Fruit fly (Drosophila melanogaster) whole organism, embryonic: ENCODE data around the gene CG15877.

Experiments
- ATbp ChIP-seq: fragments of 200-800 bp; sonication (Bioruptor generic); optimal IDR thresholded peaks from 2 replicates; lab custom pipeline; 2017; ENCODE audit warnings: missing biosample characterization, mild to moderate bottlenecking, missing genetic modification characterization, missing genetic modification reagents
- Abd-B ChIP-seq: fragments of 200-800 bp; sonication (Bioruptor generic); optimal IDR thresholded peaks from 2 replicates; lab custom pipeline; 2018; ENCODE audit warnings: missing biosample characterization, mild to moderate bottlenecking, missing genetic modification characterization, moderate library complexity
- Ada2b ChIP-seq: fragments of 200-800 bp; sonication (Bioruptor generic); IDR thresholded peaks from 2 replicates; pipeline ENCODE4 v1.3.6; 2022; ENCODE audit warnings: missing biosample characterization, missing genetic modification characterization
- Asciz ChIP-seq: fragments of 200-800 bp; sonication (Bioruptor generic); optimal IDR thresholded peaks from 2 replicates; lab custom pipeline; 2017; ENCODE audit warnings: missing biosample characterization, mild to moderate bottlenecking, missing genetic modification characterization, missing genetic modification reagents
- CG11560 ChIP-seq: fragments of 200-800 bp; sonication (Bioruptor generic); IDR thresholded peaks from 3 replicates; pipeline ENCODE4 v1.3.6; 2022; ENCODE audit warnings: missing biosample characterization, missing genetic modification characterization
- CG12769 ChIP-seq: fragments of 200-800 bp; sonication (Bioruptor generic); optimal IDR thresholded peaks from 2 replicates; lab custom pipeline; 2019; ENCODE audit warnings: missing biosample characterization, mild to moderate bottlenecking, missing genetic modification characterization, moderate library complexity
- CG13123 ChIP-seq: fragments of 200-800 bp; sonication (Bioruptor generic); optimal IDR thresholded peaks from 2 replicates; lab custom pipeline; 2016; ENCODE audit warnings: missing biosample characterization, missing genetic modification characterization
- CG14667 ChIP-seq: fragments of 200-800 bp; sonication (Bioruptor generic); IDR thresholded peaks from 2 replicates; pipeline ENCODE4 v1.3.6; 2022; ENCODE audit warnings: missing biosample characterization, missing genetic modification characterization
- CG17802 ChIP-seq: fragments of 200-800 bp; sonication (Bioruptor generic); optimal IDR thresholded peaks from 2 replicates; lab custom pipeline; 2018; ENCODE audit warnings: missing biosample characterization, mild to moderate bottlenecking, missing genetic modification characterization, moderate library complexity
- CG2120 ChIP-seq: fragments of 200-800 bp; sonication (Bioruptor generic); optimal IDR thresholded peaks from 3 replicates; lab custom pipeline; 2016; ENCODE audit warnings: missing biosample characterization, missing genetic modification characterization
- CG2712 ChIP-seq: fragments of 200-800 bp; optimal IDR thresholded peaks from 3 replicates; lab custom pipeline; 2019; ENCODE audit warnings: missing biosample characterization, mild to moderate bottlenecking, missing genetic modification characterization, moderate library complexity
- CG32772 ChIP-seq: fragments of 200-800 bp; sonication (Bioruptor generic); IDR thresholded peaks from 2 replicates; pipeline ENCODE4 v1.3.6; 2022; ENCODE audit warnings: missing biosample characterization, missing genetic modification characterization
- CG33557 ChIP-seq: fragments of 200-800 bp; sonication (Bioruptor generic); optimal IDR thresholded peaks from 2 replicates; lab custom pipeline; 2019; ENCODE audit warnings: missing biosample characterization, mild to moderate bottlenecking, missing genetic modification characterization, moderate library complexity
- CG4854 ChIP-seq: fragments of 200-800 bp; sonication (Bioruptor generic); optimal IDR thresholded peaks from 2 replicates; lab custom pipeline; 2016; ENCODE audit warnings: missing biosample characterization, missing genetic modification characterization, inconsistent platforms
- CG6854 ChIP-seq: fragments of 200-800 bp; sonication (Bioruptor generic); optimal IDR thresholded peaks from 3 replicates; lab custom pipeline; 2017; ENCODE audit warnings: missing biosample characterization, mild to moderate bottlenecking, missing genetic modification characterization
- CG7372 ChIP-seq: fragments of 200-800 bp; sonication (Bioruptor generic); IDR thresholded peaks from 2 replicates; pipeline ENCODE4 v1.3.6; 2022; ENCODE audit warnings: missing biosample characterization, missing genetic modification characterization
- CHES-1-like ChIP-seq: fragments of 200-800 bp; sonication (Bioruptor generic); optimal IDR thresholded peaks from 2 replicates; lab custom pipeline; 2016; ENCODE audit warnings: missing biosample characterization, missing genetic modification characterization
- Dbx ChIP-seq: fragments of 200-800 bp; sonication (Bioruptor generic); IDR thresholded peaks from 3 replicates; pipeline ENCODE4 v1.3.6; 2022; ENCODE audit warnings: missing biosample characterization, missing genetic modification characterization
- Eip74EF ChIP-seq, 2 experiments: fragments of 200-800 bp in 1 of 2; fragments of >200 bp in 1 of 2; sonication (Bioruptor generic) in 1 of 2; optimal IDR thresholded peaks; 2 replicates each; lab custom pipeline; 2017 to 2019; ENCODE audit warnings: missing biosample characterization in 2 of 2, missing genetic modification characterization in 2 of 2, mild to moderate bottlenecking in 1 of 2, moderate library complexity in 1 of 2
- Hey ChIP-seq: fragments of 200-800 bp; sonication (Bioruptor generic); optimal IDR thresholded peaks from 3 replicates; lab custom pipeline; 2018; ENCODE audit warnings: missing biosample characterization, mild to moderate bottlenecking, missing genetic modification characterization
- HmgD ChIP-seq: fragments of 200-800 bp; sonication (Bioruptor generic); optimal IDR thresholded peaks from 3 replicates; lab custom pipeline; 2016; ENCODE audit warnings: missing biosample characterization, missing genetic modification characterization
- MESR4 ChIP-seq: fragments of 200-800 bp; sonication (Bioruptor generic); optimal IDR thresholded peaks from 2 replicates; lab custom pipeline; 2018; ENCODE audit warnings: missing biosample characterization, mild to moderate bottlenecking, missing genetic modification characterization, moderate library complexity
- MTF-1 ChIP-seq: fragments of 200-800 bp; sonication (Bioruptor generic); optimal IDR thresholded peaks from 2 replicates; lab custom pipeline; 2018; ENCODE audit warnings: missing biosample characterization, mild to moderate bottlenecking, missing genetic modification characterization, borderline replicate concordance
- NfI ChIP-seq: fragments of 200-800 bp; sonication (Bioruptor generic); optimal IDR thresholded peaks from 3 replicates; lab custom pipeline; 2018; ENCODE audit warnings: missing biosample characterization, mild to moderate bottlenecking, missing genetic modification characterization, moderate library complexity
- Side ChIP-seq: fragments of 200-800 bp; sonication (Bioruptor generic); optimal IDR thresholded peaks from 2 replicates; lab custom pipeline; 2016; ENCODE audit warnings: missing biosample characterization, missing genetic modification characterization
- Ssrp ChIP-seq: fragments of 200-800 bp; sonication (Bioruptor generic); optimal IDR thresholded peaks from 2 replicates; lab custom pipeline; 2018; ENCODE audit warnings: missing biosample characterization, mild to moderate bottlenecking, missing genetic modification characterization, moderate library complexity
- Usf ChIP-seq: fragments of 200-800 bp; sonication (Bioruptor generic); optimal IDR thresholded peaks from 2 replicates; lab custom pipeline; 2017; ENCODE audit warnings: missing genotype, missing biosample characterization, missing genetic modification characterization
- ap ChIP-seq: fragments of 200-800 bp; sonication (Bioruptor generic); IDR thresholded peaks from 2 replicates; pipeline ENCODE4 v1.3.6; 2022; ENCODE audit warnings: missing biosample characterization, missing genetic modification characterization
- ara ChIP-seq: fragments of 200-800 bp; sonication (Bioruptor generic); IDR thresholded peaks from 2 replicates; pipeline ENCODE4 v1.3.6; 2022; ENCODE audit warnings: missing biosample characterization, missing genetic modification characterization
- bigmax ChIP-seq: fragments of 200-800 bp; sonication (Bioruptor generic); optimal IDR thresholded peaks from 2 replicates; lab custom pipeline; 2018; ENCODE audit warnings: missing biosample characterization, mild to moderate bottlenecking, missing genetic modification characterization
- bsh ChIP-seq, 2 experiments: fragments of 200-800 bp; sonication (Bioruptor generic); optimal IDR thresholded peaks; 2 replicates each; lab custom pipeline; 2017 to 2018; ENCODE audit warnings: mild to moderate bottlenecking in 2 of 2, missing biosample characterization in 2 of 2, missing genetic modification characterization in 2 of 2, moderate library complexity in 1 of 2
- cg ChIP-seq: fragments of 200-800 bp; sonication (Bioruptor generic); optimal IDR thresholded peaks from 3 replicates; lab custom pipeline; 2019; ENCODE audit warnings: missing biosample characterization, mild to moderate bottlenecking, missing genetic modification characterization, moderate library complexity
- chn ChIP-seq: fragments of 200-800 bp; sonication (Bioruptor generic); optimal IDR thresholded peaks from 2 replicates; lab custom pipeline; 2016; ENCODE audit warnings: missing biosample characterization, missing genetic modification characterization
- crp ChIP-seq, 2 experiments: fragments of 200-800 bp; sonication (Bioruptor generic); optimal IDR thresholded peaks; 2 replicates in 1 of 2; 3 replicates in 1 of 2; lab custom pipeline; 2017; ENCODE audit warnings: missing biosample characterization in 2 of 2, missing genetic modification characterization in 2 of 2, mild to moderate bottlenecking in 1 of 2, moderate library complexity in 1 of 2
- da ChIP-seq: fragments of 200-800 bp; sonication (Bioruptor generic); optimal IDR thresholded peaks from 2 replicates; lab custom pipeline; 2016; ENCODE audit warnings: missing biosample characterization, missing genetic modification characterization
- fru ChIP-seq: fragments of >200 bp; optimal IDR thresholded peaks from 2 replicates; lab custom pipeline; 2017
- gfzf ChIP-seq: fragments of 200-800 bp; sonication (Bioruptor generic); optimal IDR thresholded peaks from 2 replicates; lab custom pipeline; 2016; ENCODE audit warnings: missing biosample characterization, mild to moderate bottlenecking, missing genetic modification characterization, moderate library complexity
- gt ChIP-seq: fragments of 200-800 bp; sonication (Bioruptor generic); IDR thresholded peaks from 2 replicates; pipeline ENCODE4 v1.3.6; 2022; ENCODE audit warnings: missing biosample characterization, missing genetic modification characterization
- lov ChIP-seq, 2 experiments: fragments of 200-800 bp in 1 of 2; fragments of >200 bp in 1 of 2; sonication (Bioruptor generic) in 1 of 2; IDR thresholded peaks in 1 of 2; optimal IDR thresholded peaks in 1 of 2; 2 replicates in 1 of 2; 3 replicates in 1 of 2; pipeline versions ENCODE4 v1.3.6 to Lab custom; 2017 to 2022; ENCODE audit warnings: missing biosample characterization in 1 of 2, missing genetic modification characterization in 1 of 2
- mam ChIP-seq: fragments of 200-800 bp; sonication (Bioruptor generic); optimal IDR thresholded peaks from 3 replicates; lab custom pipeline; 2016; ENCODE audit warnings: missing biosample characterization, missing genetic modification characterization
- pros ChIP-seq: fragments of 200-800 bp; sonication (Bioruptor generic); optimal IDR thresholded peaks from 3 replicates; lab custom pipeline; 2019; ENCODE audit warnings: missing biosample characterization, mild to moderate bottlenecking, missing genetic modification characterization, moderate library complexity
- pzg ChIP-seq: fragments of 200-800 bp; sonication (Bioruptor generic); optimal IDR thresholded peaks from 3 replicates; lab custom pipeline; 2018; ENCODE audit warnings: missing biosample characterization, mild to moderate bottlenecking, missing genetic modification characterization, moderate library complexity
- row ChIP-seq: fragments of 200-800 bp; sonication (Bioruptor generic); IDR thresholded peaks from 3 replicates; pipeline ENCODE4 v1.3.6; 2022; ENCODE audit warnings: missing biosample characterization, missing genetic modification characterization
- so ChIP-seq: fragments of 200-800 bp; sonication (Bioruptor generic); IDR thresholded peaks from 3 replicates; pipeline ENCODE4 v1.3.6; 2022; ENCODE audit warnings: missing biosample characterization, missing genetic modification characterization
- tap ChIP-seq: fragments of 200-800 bp; optimal IDR thresholded peaks from 3 replicates; lab custom pipeline; 2019; ENCODE audit warnings: missing biosample characterization, mild to moderate bottlenecking, missing genetic modification characterization, moderate library complexity
- tup ChIP-seq: fragments of 200-800 bp; sonication (Bioruptor generic); optimal IDR thresholded peaks from 2 replicates; lab custom pipeline; 2016; ENCODE audit warnings: missing biosample characterization, mild to moderate bottlenecking, missing genetic modification characterization, moderate library complexity
- unc-4 ChIP-seq: fragments of 200-800 bp; sonication (Bioruptor generic); IDR thresholded peaks from 2 replicates; pipeline ENCODE4 v1.3.6; 2022; ENCODE audit warnings: missing biosample characterization, missing genetic modification characterization; ENCODE audit not compliant: partially characterized antibody
- vfl ChIP-seq: fragments of 200-800 bp; sonication (Bioruptor generic); optimal IDR thresholded peaks from 2 replicates; lab custom pipeline; 2016; ENCODE audit warnings: missing biosample characterization, missing genetic modification characterization
- wor ChIP-seq: fragments of 200-800 bp; sonication (Bioruptor generic); IDR thresholded peaks from 2 replicates; pipeline ENCODE4 v1.3.6; 2022; ENCODE audit warnings: missing biosample characterization, missing genetic modification characterization

CG15877 gene

dm6 chr3L:2377114-2377783 is at the start of gene CG15877, which contains the start of gene Svil (continued):
- TF ChIP-seq MTF-1 (GFP tag; lab: Kevin White, UChicago) (no peak), MESR4 (GFP tag; lab: Kevin White, UChicago) (peak; percentile 39), chn (GFP tag; lab: Kevin White, UChicago) (peak; percentile 45), HmgD (GFP tag; lab: Kevin White, UChicago) (no peak), CG4854 (GFP tag; lab: Kevin White, UChicago) (no peak), Ada2b (no peak), cg (GFP tag; lab: Kevin White, UChicago) (no peak), CG7372 (GFP tag; lab: Robert Waterston, UW) (no peak), CG2712 (no peak), da (GFP tag; lab: Kevin White, UChicago) (no peak), CHES-1-like (peak; percentile 0), vfl (GFP tag; lab: Kevin White, UChicago) (no peak), CG13123 (no peak), bigmax (GFP tag; lab: Kevin White, UChicago) (no peak), unc-4 (no peak), CG32772 (GFP tag; lab: Robert Waterston, UW) (no peak), CG12769 (tag; lab: Kevin White, UChicago) (peak; percentile 29), tap (no peak), Abd-B (GFP tag; lab: Kevin White, UChicago) (no peak), Side (GFP tag; lab: Kevin White, UChicago) (no peak), CG11560 (tag; lab: Robert Waterston, UW) (no peak), Asciz (GFP tag; lab: Kevin White, UChicago) (no peak), mam (GFP tag; lab: Kevin White, UChicago) (peak; percentile 54), row (GFP tag; lab: Robert Waterston, UW) (0 out of 3 replicates have a peak, but pooled peaks have one; percentile 38), gfzf (GFP tag; lab: Kevin White, UChicago) (peak; percentile 27), so (0 out of 3 replicates have a peak, but pooled peaks have one; percentile 25), ara (GFP tag; lab: Robert Waterston, UW) (no peak), Usf (no peak), CG14667 (GFP tag; lab: Robert Waterston, UW) (no peak), CG17802 (peak; percentile 47), ap (GFP tag; lab: Robert Waterston, UW) (no peak), CG33557 (GFP tag; lab: Kevin White, UChicago) (no peak), pros (GFP tag; lab: Kevin White, UChicago) (no peak), NfI (no peak), lov (optimal IDR thresholded peaks at IDR 0.05; lab: Kevin White, UChicago) (no peak), lov (GFP tag; IDR thresholded peaks at IDR 0.05; lab: Robert Waterston, UW) (no peak), pzg (GFP tag; lab: Kevin White, UChicago) (peak; percentile 72), fru (lab: Kevin White, UChicago) (no peak), Dbx (GFP tag; lab: Robert Waterston, UW) (0 out of 3 replicates have a peak, but pooled peaks have one; percentile 31), Hey (tag; lab: Kevin White, UChicago) (no peak), wor (GFP tag; lab: Robert Waterston, UW) (no peak), ATbp (no peak), Ssrp (tag; lab: Kevin White, UChicago) (no peak), bsh (GFP tag; optimal IDR thresholded peaks at IDR 0.05; lab: Kevin White, UChicago) (no peak), CG2120 (peak; percentile 41), tup (GFP tag; lab: Kevin White, UChicago) (no peak), crp (GFP tag; optimal IDR thresholded peaks at IDR 0.05; lab: Kevin White, UChicago) (peak; percentile 19 to 85), Eip74EF (GFP tag; optimal IDR thresholded peaks at IDR 0.05; lab: Kevin White, UChicago) (no peak), CG6854 (GFP tag; lab: Kevin White, UChicago) (no peak), gt (GFP tag; lab: Robert Waterston, UW) (no peak)
